Worm (Caenorhabditis elegans): ENCODE measurements around the gene fbxb-107.
A peak's percentile ranks its signal among the peaks of the same experiment; 100 is the strongest.

fbxb-107 gene

ce11 chrII:2780804-2781203, 22.2 kb downstream of the fbxb-107 start:
- TF ChIP-seq lin-13 (GFP tag; optimal IDR thresholded peaks at IDR 0.05) (no peak), alr-1 (tag; optimal IDR thresholded peaks at IDR 0.05) (no peak), blmp-1 (tag; optimal IDR thresholded peaks at IDR 0.05; ENCODE audit: insufficient read depth) (no peak), ceh-16 (tag; optimal IDR thresholded peaks at IDR 0.05) (no peak), R02D3.7 (tag; optimal IDR thresholded peaks at IDR 0.05) (no peak)

ce11 chrII:2781355-2781754, 22.8 kb downstream of the fbxb-107 start, which contains the start of gene F08D12.2:
F08D12.2 (plus strand) TSS chrII:2781655.
- TF ChIP-seq skn-1 (tag; optimal IDR thresholded peaks at IDR 0.05) (no peak), mdl-1 (tag; optimal IDR thresholded peaks at IDR 0.05) (no peak), lin-39 (tag; optimal IDR thresholded peaks at IDR 0.05) (no peak), gmeb-1 (tag; optimal IDR thresholded peaks at IDR 0.05) (no peak), sem-4 (tag; optimal IDR thresholded peaks at IDR 0.05) (no peak), sma-3 (GFP tag; optimal IDR thresholded peaks at IDR 0.05) (no peak), ztf-1 (GFP tag; conservative IDR thresholded peaks at IDR 0.05) (no peak), C34F6.9 (tag; optimal IDR thresholded peaks at IDR 0.05) (no peak), peb-1 (tag; optimal IDR thresholded peaks at IDR 0.05) (no peak), nhr-237 (tag; optimal IDR thresholded peaks at IDR 0.05) (no peak), elt-3 (tag; optimal IDR thresholded peaks at IDR 0.05) (no peak), Y55F3AM.14 (GFP tag; optimal IDR thresholded peaks at IDR 0.05) (no peak), nhr-21 (tag; optimal IDR thresholded peaks at IDR 0.05) (no peak)

ce11 chrII:2783380-2783779, 24.8 kb downstream of the fbxb-107 start:
- TF ChIP-seq lin-39 (tag; optimal IDR thresholded peaks at IDR 0.05): no peak
- no peak for TF ChIP-seq ama-1 (optimal IDR thresholded peaks at IDR 0.05)
- TF ChIP-seq crh-2 (tag; optimal IDR thresholded peaks at IDR 0.05): no peak
- TF ChIP-seq lin-13 (GFP tag; optimal IDR thresholded peaks at IDR 0.05): no peak
- no peak for TF ChIP-seq mdl-1 (tag; optimal IDR thresholded peaks at IDR 0.05)
- TF ChIP-seq alr-1 (tag; optimal IDR thresholded peaks at IDR 0.05): no peak
- no peak for TF ChIP-seq skn-1 (tag; optimal IDR thresholded peaks at IDR 0.05)
- TF ChIP-seq lin-11 (tag; optimal IDR thresholded peaks at IDR 0.05): no peak

ce11 chrII:2785787-2786186, 27.2 kb downstream of the fbxb-107 start:
- TF ChIP-seq ceh-16 (tag; optimal IDR thresholded peaks at IDR 0.05) (no peak), sma-9 (GFP tag; optimal IDR thresholded peaks at IDR 0.05) (no peak), sma-9 (tag; optimal IDR thresholded peaks at IDR 0.05) (no peak), alr-1 (tag; optimal IDR thresholded peaks at IDR 0.05) (no peak), sma-3 (GFP tag; optimal IDR thresholded peaks at IDR 0.05) (no peak), Y55F3AM.14 (GFP tag; optimal IDR thresholded peaks at IDR 0.05) (no peak), unc-55 (GFP tag; optimal IDR thresholded peaks at IDR 0.05) (no peak), nhr-21 (tag; optimal IDR thresholded peaks at IDR 0.05) (no peak), snpc-4 (tag; optimal IDR thresholded peaks at IDR 0.05) (no peak), lin-13 (GFP tag; optimal IDR thresholded peaks at IDR 0.05) (no peak), nhr-77 (tag; optimal IDR thresholded peaks at IDR 0.05) (no peak), elt-1 (tag; optimal IDR thresholded peaks at IDR 0.05) (no peak), ama-1 (optimal IDR thresholded peaks at IDR 0.05) (no peak)

- TF ChIP-seq dmd-4 (tag; optimal IDR thresholded peaks at IDR 0.05) (no peak), Y55F3AM.14 (GFP tag; optimal IDR thresholded peaks at IDR 0.05) (no peak), C34F6.9 (tag; optimal IDR thresholded peaks at IDR 0.05) (peak; percentile 33), sem-4 (tag; optimal IDR thresholded peaks at IDR 0.05) (no peak), unc-62 (GFP tag; optimal IDR thresholded peaks at IDR 0.05) (no peak), skn-1 (tag; optimal IDR thresholded peaks at IDR 0.05) (no peak), ceh-82 (tag; optimal IDR thresholded peaks at IDR 0.05) (no peak), unc-55 (GFP tag; optimal IDR thresholded peaks at IDR 0.05) (peak; percentile 57), ztf-1 (GFP tag; conservative IDR thresholded peaks at IDR 0.05) (no peak), blmp-1 (tag; optimal IDR thresholded peaks at IDR 0.05; ENCODE audit: insufficient read depth) (no peak), nhr-237 (tag; optimal IDR thresholded peaks at IDR 0.05) (no peak), alr-1 (tag; optimal IDR thresholded peaks at IDR 0.05) (no peak), nhr-6 (tag; optimal IDR thresholded peaks at IDR 0.05) (no peak), sma-3 (GFP tag; optimal IDR thresholded peaks at IDR 0.05) (peak; percentile 29), ama-1 (optimal IDR thresholded peaks at IDR 0.05) (no peak), nhr-77 (tag; optimal IDR thresholded peaks at IDR 0.05) (no peak), mdl-1 (tag; optimal IDR thresholded peaks at IDR 0.05) (peak in 1 of 2 experiments; percentile 39), lin-39 (tag; optimal IDR thresholded peaks at IDR 0.05) (no peak), unc-39 (tag; optimal IDR thresholded peaks at IDR 0.05) (no peak), ztf-4 (tag; optimal IDR thresholded peaks at IDR 0.05) (no peak), mbf-1 (tag; optimal IDR thresholded peaks at IDR 0.05) (no peak), nhr-12 (tag; optimal IDR thresholded peaks at IDR 0.05) (no peak), crh-2 (tag; optimal IDR thresholded peaks at IDR 0.05) (no peak), ZK546.5 (tag; optimal IDR thresholded peaks at IDR 0.05) (no peak), nhr-10 (tag; optimal IDR thresholded peaks at IDR 0.05) (no peak), F13H6.1 (tag; optimal IDR thresholded peaks at IDR 0.05) (peak; percentile 24), gmeb-1 (tag; optimal IDR thresholded peaks at IDR 0.05) (no peak), nhr-129 (tag; optimal IDR thresholded peaks at IDR 0.05) (peak; percentile 41), sma-9 (GFP tag; optimal IDR thresholded peaks at IDR 0.05) (no peak), sma-9 (tag; optimal IDR thresholded peaks at IDR 0.05) (no peak), nhr-21 (tag; optimal IDR thresholded peaks at IDR 0.05) (no peak), mab-5 (tag; optimal IDR thresholded peaks at IDR 0.05) (peak; percentile 7), snpc-4 (tag; optimal IDR thresholded peaks at IDR 0.05) (no peak), lsy-2 (tag; optimal IDR thresholded peaks at IDR 0.05) (peak; percentile 24 to 60), egl-27 (tag; optimal IDR thresholded peaks at IDR 0.05) (no peak)
Observed at ce11 chrII:2787031-2787512, 28.5 kb downstream of the fbxb-107 start, which contains the start of the genes F08D12.12 and srpa-72. F08D12.12 (minus strand) TSS chrII:2787081. srpa-72 (plus strand) TSS chrII:2787481.
